Worm (Caenorhabditis elegans) whole organism, late embryonic: Measurements from ENCODE around the gene unc-7.
A peak's percentile ranks its signal among the peaks of the same experiment; 100 is the strongest.

Experiments
- C38D4.7 ChIP-seq: fragments of 200-800 bp; sonication (Bioruptor generic); optimal IDR thresholded peaks from 2 replicates; lab custom pipeline; 2018; ENCODE audit warnings: mild to moderate bottlenecking, missing genetic modification characterization, moderate library complexity, missing compliant biosample characterization
- F13H6.1 ChIP-seq: sonication (generic microtip); optimal IDR thresholded peaks from 2 replicates; lab custom pipeline; 2016; ENCODE audit warnings: missing genetic modification characterization, missing compliant biosample characterization
- K09A11.1 ChIP-seq: sonication (generic microtip); optimal IDR thresholded peaks from 2 replicates; lab custom pipeline; 2017; ENCODE audit warnings: antibody characterized with exemption, mild to moderate bottlenecking, missing genetic modification characterization, missing compliant biosample characterization; ENCODE audit not compliant: insufficient read depth
- T23F11.4 ChIP-seq: fragments of 200-800 bp; sonication (Bioruptor generic); optimal IDR thresholded peaks from 2 replicates; lab custom pipeline; 2018; ENCODE audit warnings: mild to moderate bottlenecking, missing genetic modification characterization, missing compliant biosample characterization
- Y22D7AL.16 ChIP-seq: sonication (generic microtip); optimal IDR thresholded peaks from 2 replicates; lab custom pipeline; 2016; ENCODE audit warnings: missing genetic modification characterization, missing compliant biosample characterization
- ceh-14 ChIP-seq: sonication (generic microtip); optimal IDR thresholded peaks from 2 replicates; lab custom pipeline; 2016; ENCODE audit warnings: missing genotype, missing genetic modification characterization, missing compliant biosample characterization
- ceh-18 ChIP-seq: sonication (generic microtip); optimal IDR thresholded peaks from 2 replicates; lab custom pipeline; 2016; ENCODE audit warnings: missing genetic modification characterization, missing compliant biosample characterization
- ceh-2 ChIP-seq: sonication (generic microtip); optimal IDR thresholded peaks from 2 replicates; lab custom pipeline; 2016; ENCODE audit warnings: missing genotype, missing genetic modification characterization, missing compliant biosample characterization
- ceh-24 ChIP-seq: sonication (generic microtip); optimal IDR thresholded peaks from 2 replicates; lab custom pipeline; 2016; ENCODE audit warnings: mild to moderate bottlenecking, missing genetic modification characterization, missing compliant biosample characterization
- ceh-31 ChIP-seq: sonication (generic microtip); optimal IDR thresholded peaks from 2 replicates; lab custom pipeline; 2016; ENCODE audit warnings: missing genetic modification characterization, missing compliant biosample characterization
- ceh-34 ChIP-seq: sonication (generic microtip); optimal IDR thresholded peaks from 2 replicates; lab custom pipeline; 2016; ENCODE audit warnings: mild to moderate bottlenecking, missing genetic modification characterization, missing compliant biosample characterization
- ceh-45 ChIP-seq: fragments of 200-800 bp; sonication (Bioruptor generic); IDR thresholded peaks from 2 replicates; pipeline ENCODE4 v1.3.6; 2022; ENCODE audit warnings: missing genetic modification reagents, missing genetic modification characterization, missing compliant biosample characterization
- ceh-48 ChIP-seq: sonication (generic microtip); optimal IDR thresholded peaks from 2 replicates; lab custom pipeline; 2016; ENCODE audit warnings: missing genetic modification characterization, inconsistent platforms, missing compliant biosample characterization
- ceh-6 ChIP-seq: fragments of 200-800 bp; sonication (Bioruptor generic); optimal IDR thresholded peaks from 2 replicates; lab custom pipeline; 2018; ENCODE audit warnings: mild to moderate bottlenecking, missing genetic modification characterization, missing compliant biosample characterization
- elt-2 ChIP-seq: sonication (generic microtip); optimal IDR thresholded peaks from 2 replicates; lab custom pipeline; 2016; ENCODE audit warnings: missing genetic modification reagents, missing genetic modification characterization, missing compliant biosample characterization
- eyg-1 ChIP-seq: sonication (generic microtip); optimal IDR thresholded peaks from 2 replicates; lab custom pipeline; 2016; ENCODE audit warnings: missing genotype, missing genetic modification characterization, missing compliant biosample characterization
- fkh-6 ChIP-seq: sonication (generic microtip); optimal IDR thresholded peaks from 2 replicates; lab custom pipeline; 2016; ENCODE audit warnings: missing genetic modification characterization, missing compliant biosample characterization
- gmeb-2 ChIP-seq: sonication (generic microtip); optimal IDR thresholded peaks from 2 replicates; lab custom pipeline; 2016; ENCODE audit warnings: missing genetic modification characterization, inconsistent platforms, missing compliant biosample characterization
- hlh-13 ChIP-seq: fragments of 200-800 bp; sonication (Bioruptor generic); optimal IDR thresholded peaks from 2 replicates; lab custom pipeline; 2018; ENCODE audit warnings: mild to moderate bottlenecking, missing genetic modification characterization, missing compliant biosample characterization
- lim-6 ChIP-seq: sonication (generic microtip); optimal IDR thresholded peaks from 2 replicates; lab custom pipeline; 2016; ENCODE audit warnings: missing genetic modification characterization, missing compliant biosample characterization
- madf-2 ChIP-seq: sonication (generic microtip); optimal IDR thresholded peaks from 2 replicates; lab custom pipeline; 2017; ENCODE audit warnings: missing genetic modification characterization, missing compliant biosample characterization
- nfya-1 ChIP-seq: sonication (generic microtip); optimal IDR thresholded peaks from 2 replicates; lab custom pipeline; 2017; ENCODE audit warnings: missing genetic modification characterization, mild to moderate bottlenecking, missing compliant biosample characterization, antibody characterized with exemption, moderate library complexity
- nhr-11 ChIP-seq: fragments of 150-350 bp; optimal IDR thresholded peaks from 2 replicates; lab custom pipeline; 2014; ENCODE audit warnings: missing biosample characterization, missing genetic modification characterization
- odd-2 ChIP-seq: sonication (generic microtip); optimal IDR thresholded peaks from 2 replicates; lab custom pipeline; 2017; ENCODE audit warnings: antibody characterized with exemption, mild to moderate bottlenecking, missing genetic modification characterization, missing compliant biosample characterization
- pat-9 ChIP-seq: fragments of 200-800 bp; sonication (Bioruptor generic); optimal IDR thresholded peaks from 2 replicates; lab custom pipeline; 2018; ENCODE audit warnings: mild to moderate bottlenecking, missing genetic modification characterization, moderate library complexity, missing compliant biosample characterization
- pax-1 ChIP-seq: fragments of 150-350 bp; optimal IDR thresholded peaks from 2 replicates; lab custom pipeline; 2014; ENCODE audit warnings: missing biosample characterization, missing genetic modification characterization
- pha-2 ChIP-seq: sonication (generic microtip); optimal IDR thresholded peaks from 2 replicates; lab custom pipeline; 2017; ENCODE audit warnings: mild to moderate bottlenecking, missing genetic modification characterization, missing compliant biosample characterization
- pha-4 ChIP-seq: fragments of 150-350 bp; optimal IDR thresholded peaks from 2 replicates; lab custom pipeline; 2018; ENCODE audit warnings: missing biosample characterization, missing genetic modification reagents, missing genetic modification characterization
- ref-2 ChIP-seq: sonication (generic microtip); optimal IDR thresholded peaks from 2 replicates; lab custom pipeline; 2016; ENCODE audit warnings: missing genetic modification characterization, missing compliant biosample characterization
- rnt-1 ChIP-seq: sonication (generic microtip); optimal IDR thresholded peaks from 2 replicates; lab custom pipeline; 2016; ENCODE audit warnings: missing genetic modification characterization, missing compliant biosample characterization
- sdc-2 ChIP-seq: sonication (generic microtip); optimal IDR thresholded peaks from 2 replicates; lab custom pipeline; 2016; ENCODE audit warnings: missing genotype, missing genetic modification characterization, missing compliant biosample characterization
- tbx-2 ChIP-seq: sonication (generic microtip); optimal IDR thresholded peaks from 2 replicates; lab custom pipeline; 2016; ENCODE audit warnings: missing genetic modification characterization, missing compliant biosample characterization
- unc-3 ChIP-seq, 2 experiments: fragments of 200-800 bp in 1 of 2; sonication (Bioruptor generic) in 1 of 2; sonication (generic microtip) in 1 of 2; conservative IDR thresholded peaks in 1 of 2; optimal IDR thresholded peaks in 1 of 2; 2 replicates each; pipeline versions ENCODE4 v1.3.6 to Lab custom; 2016 to 2022; ENCODE audit warnings: missing compliant biosample characterization in 2 of 2, missing genetic modification characterization in 2 of 2, missing genetic modification reagents in 1 of 2
- unc-42 ChIP-seq: sonication (generic microtip); optimal IDR thresholded peaks from 2 replicates; lab custom pipeline; 2016; ENCODE audit warnings: missing genotype, missing genetic modification characterization, missing compliant biosample characterization
- unc-55 ChIP-seq: sonication (generic microtip); optimal IDR thresholded peaks from 2 replicates; lab custom pipeline; 2017; ENCODE audit warnings: missing biosample characterization, missing genetic modification reagents, missing genetic modification characterization

Gene unc-7

ce11 chrX:15100369-15100963 lies 47.1 kb downstream of the unc-7 start, which contains the start of gene dhhc-1:
dhhc-1 (minus strand) TSS chrX:15100419.
- TF ChIP-seq unc-42 (peak; percentile 4), unc-55 (GFP tag; lab: Kevin White, UChicago) (peak; percentile 40), eyg-1 (tag; lab: Kevin White, UChicago) (no peak), ceh-31 (tag; lab: Kevin White, UChicago) (peak; percentile 56), elt-2 (tag; lab: Kevin White, UChicago) (no peak), madf-2 (tag; lab: Kevin White, UChicago) (no peak), C38D4.7 (GFP tag; lab: Kevin White, UChicago) (no peak), ceh-18 (peak; percentile 26), Y22D7AL.16 (no peak), nfya-1 (tag; lab: Kevin White, UChicago) (peak; percentile 59), ceh-48 (tag; lab: Kevin White, UChicago) (no peak), gmeb-2 (tag; lab: Kevin White, UChicago) (no peak), ceh-45 (GFP tag; lab: Robert Waterston, UW) (no peak), nhr-11 (tag; lab: Kevin White, UChicago) (no peak)

ce11 chrX:15097763-15098162 lies 49.8 kb downstream of the unc-7 start, which contains the start of gene F09B12.3:
F09B12.3 (minus strand) TSS chrX:15097954.
- TF ChIP-seq elt-2 (tag; lab: Kevin White, UChicago) (peak; percentile 73), rnt-1 (tag; lab: Kevin White, UChicago) (no peak)

- TF ChIP-seq lim-6 (no peak), ceh-14 (tag; lab: Kevin White, UChicago) (no peak), unc-3 (GFP tag; conservative IDR thresholded peaks at IDR 0.05; lab: Robert Waterston, UW) (no peak), unc-3 (tag; optimal IDR thresholded peaks at IDR 0.05; lab: Kevin White, UChicago) (no peak), pha-2 (tag; lab: Kevin White, UChicago) (no peak), eyg-1 (tag; lab: Kevin White, UChicago) (no peak), ceh-45 (GFP tag; lab: Robert Waterston, UW) (no peak), madf-2 (tag; lab: Kevin White, UChicago) (no peak), nhr-11 (tag; lab: Kevin White, UChicago) (no peak), pha-4 (tag; lab: Kevin White, UChicago) (no peak), ceh-34 (tag; lab: Kevin White, UChicago) (no peak), ceh-48 (tag; lab: Kevin White, UChicago) (no peak), odd-2 (no peak), K09A11.1 (tag; lab: Kevin White, UChicago) (no peak), fkh-6 (tag; lab: Kevin White, UChicago) (no peak), ceh-2 (no peak), tbx-2 (tag; lab: Kevin White, UChicago) (no peak), pax-1 (tag; lab: Kevin White, UChicago) (no peak), F13H6.1 (tag; lab: Kevin White, UChicago) (no peak)
These were observed 51.3 kb downstream of the unc-7 start for ce11 chrX:15096277-15096676.

- TF ChIP-seq ceh-6 (GFP tag; lab: Kevin White, UChicago), result no peak
- no peak for TF ChIP-seq T23F11.4 (GFP tag; lab: Kevin White, UChicago)
- no peak for TF ChIP-seq tbx-2 (tag; lab: Kevin White, UChicago)
- no peak for TF ChIP-seq ceh-2
- TF ChIP-seq C38D4.7 (GFP tag; lab: Kevin White, UChicago), result no peak
- TF ChIP-seq ceh-24, result no peak
- TF ChIP-seq hlh-13 (GFP tag; lab: Kevin White, UChicago), result no peak
- no peak for TF ChIP-seq elt-2 (tag; lab: Kevin White, UChicago)
- no peak for TF ChIP-seq pat-9 (tag; lab: Kevin White, UChicago)
- TF ChIP-seq sdc-2 (tag; lab: Kevin White, UChicago), result no peak
- TF ChIP-seq ref-2 (tag; lab: Kevin White, UChicago), result no peak
These were observed 52.6 kb downstream of the unc-7 start, which contains the start of gene F09B12.7 for ce11 chrX:15094973-15095372. F09B12.7 (minus strand) TSS chrX:15095073.
